Fruit fly (Drosophila melanogaster): ENCODE results near the gene CG5011.
A peak's percentile ranks its signal among the peaks of the same experiment; 100 is the strongest.

The CG5011 gene

dm6 chr2L:1202445-1202844, 2.0 kb downstream of the CG5011 start:
- TF ChIP-seq jim (GFP tag; optimal IDR thresholded peaks at IDR 0.05) (no peak), N (GFP tag; optimal IDR thresholded peaks at IDR 0.05) (no peak), Dfd (GFP tag; optimal IDR thresholded peaks at IDR 0.05) (no peak), lola (GFP tag; optimal IDR thresholded peaks at IDR 0.05) (no peak), fru (GFP tag; optimal IDR thresholded peaks at IDR 0.05) (no peak), Sp1 (GFP tag; optimal IDR thresholded peaks at IDR 0.05) (no peak), h (GFP tag; optimal IDR thresholded peaks at IDR 0.05) (no peak), OdsH (GFP tag; optimal IDR thresholded peaks at IDR 0.05) (no peak), pan (optimal IDR thresholded peaks at IDR 0.05) (no peak)

DNA sequence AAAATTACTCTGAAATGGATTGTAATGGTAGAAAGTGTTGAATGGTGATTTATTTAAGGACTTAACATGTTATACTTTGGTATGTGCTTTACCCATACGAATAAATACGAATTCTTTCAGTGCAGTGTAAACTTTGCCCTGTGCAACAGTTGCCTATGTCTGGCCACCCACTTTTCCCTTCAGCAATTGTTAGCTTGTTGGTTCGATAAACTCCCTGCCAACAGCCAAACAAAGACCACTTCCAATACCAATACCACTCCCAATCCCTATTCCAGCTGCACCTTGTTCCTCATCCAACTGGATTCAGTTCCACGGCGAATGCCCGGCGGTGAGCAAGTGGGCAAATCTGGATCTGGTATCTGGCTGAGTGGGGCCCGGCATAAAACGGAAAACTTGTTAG, 3.4 kb downstream of the CG5011 start, which contains the start of gene CG14342:
CG14342 (plus strand) TSS at position 301 of the 400 bp plus-strand sequence.
- TF ChIP-seq Hr78 (GFP tag; optimal IDR thresholded peaks at IDR 0.05) (no peak), Mio (GFP tag; optimal IDR thresholded peaks at IDR 0.05) (no peak), Dif (GFP tag; optimal IDR thresholded peaks at IDR 0.05; ENCODE audit: partially characterized antibody) (no peak), OdsH (GFP tag; optimal IDR thresholded peaks at IDR 0.05) (no peak), Myc (optimal IDR thresholded peaks at IDR 0.05) (no peak), sv (GFP tag; optimal IDR thresholded peaks at IDR 0.05) (no peak)

DNA sequence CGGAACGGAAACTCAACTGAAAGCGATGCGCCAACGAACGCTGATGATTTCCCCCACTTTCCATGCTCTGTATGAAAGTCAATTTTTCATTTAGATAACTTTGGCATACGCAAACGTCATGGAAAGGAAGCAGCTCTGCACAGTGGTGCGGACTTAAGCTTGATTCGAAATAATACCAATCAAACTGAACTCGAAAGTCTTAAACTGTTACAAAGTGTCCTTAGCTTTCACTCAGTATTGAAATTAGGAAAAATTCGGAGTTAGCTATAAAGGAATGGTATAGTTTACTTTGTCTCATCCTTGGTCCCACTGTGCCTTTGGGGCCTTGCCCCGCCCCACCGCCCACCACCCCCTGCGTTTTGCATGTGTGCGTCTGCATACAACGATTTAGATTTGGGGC, 7.0 kb downstream of the CG5011 start:
- TF ChIP-seq br (GFP tag; optimal IDR thresholded peaks at IDR 0.05): peak; percentile 10
- no peak for TF ChIP-seq psq (GFP tag; optimal IDR thresholded peaks at IDR 0.05)

dm6 chr2L:1211528-1211927, 11.1 kb downstream of the CG5011 start:
- TF ChIP-seq Myc (optimal IDR thresholded peaks at IDR 0.05) (peak; percentile 6), ey (GFP tag; optimal IDR thresholded peaks at IDR 0.05) (no peak)

- no peak for TF ChIP-seq N (GFP tag; optimal IDR thresholded peaks at IDR 0.05)
These were observed 13.1 kb downstream of the CG5011 start for dm6 chr2L:1213587-1213986.

DNA sequence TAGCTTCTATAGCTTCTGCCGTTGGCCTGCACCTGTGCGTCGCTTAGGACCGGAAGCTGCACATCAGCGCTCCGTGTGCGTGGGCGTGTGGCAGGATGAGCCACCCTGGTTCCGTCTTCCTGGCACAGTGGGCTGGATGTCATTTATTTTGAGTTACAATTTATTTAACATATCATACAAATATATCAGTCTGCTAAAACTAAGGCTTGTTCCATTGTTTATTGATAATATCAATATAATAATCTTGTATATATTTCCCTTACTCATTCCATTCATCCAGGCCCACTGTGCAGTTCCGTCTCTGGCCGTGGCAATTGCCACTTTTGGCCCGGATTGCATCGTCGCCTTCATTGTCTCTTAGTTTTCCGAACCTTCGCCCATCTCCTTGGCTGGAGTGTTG, 14.0 kb downstream of the CG5011 start:
- TF ChIP-seq lola (GFP tag; optimal IDR thresholded peaks at IDR 0.05) (no peak), Dfd (GFP tag; optimal IDR thresholded peaks at IDR 0.05) (no peak), Dif (GFP tag; optimal IDR thresholded peaks at IDR 0.05; ENCODE audit: partially characterized antibody) (no peak), CrebA (GFP tag; optimal IDR thresholded peaks at IDR 0.05; ENCODE audit: borderline replicate concordance) (no peak), br (GFP tag; optimal IDR thresholded peaks at IDR 0.05) (no peak), ey (GFP tag; optimal IDR thresholded peaks at IDR 0.05) (no peak), Hr78 (GFP tag; optimal IDR thresholded peaks at IDR 0.05) (no peak)

DNA sequence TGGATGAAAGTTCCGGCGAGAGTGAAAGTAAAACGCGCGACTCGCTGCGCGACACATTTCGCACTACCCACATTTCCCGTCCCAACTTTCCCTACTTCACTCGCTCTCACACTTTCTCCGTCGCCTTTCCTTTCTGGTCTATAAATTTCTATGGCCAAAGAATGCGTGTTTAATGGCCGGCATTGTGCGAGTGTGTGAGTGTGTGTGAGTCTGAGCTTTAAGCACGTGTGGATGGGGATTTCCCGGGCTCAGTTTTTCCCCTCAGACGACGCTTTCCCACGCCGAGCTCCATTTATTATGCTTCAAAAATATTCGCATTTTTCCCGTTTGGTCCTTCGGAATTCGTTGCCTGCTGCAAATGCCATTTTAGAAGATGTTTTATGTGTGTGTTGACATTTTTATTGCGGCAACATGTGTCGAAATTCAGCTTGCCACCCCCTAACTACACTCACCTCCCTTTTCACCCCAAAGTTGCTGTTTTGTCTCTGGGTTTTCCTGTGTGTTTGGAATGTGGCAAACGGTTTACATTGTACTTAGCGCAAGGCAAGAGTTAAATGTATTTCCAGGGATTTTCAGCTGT, 16.7 kb downstream of the CG5011 start:
- no peak for TF ChIP-seq Abd-B (GFP tag; optimal IDR thresholded peaks at IDR 0.05)
- TF ChIP-seq ey (GFP tag; optimal IDR thresholded peaks at IDR 0.05): no peak
- TF ChIP-seq rgr (GFP tag; optimal IDR thresholded peaks at IDR 0.05): no peak
- no peak for TF ChIP-seq sv (GFP tag; optimal IDR thresholded peaks at IDR 0.05)
- no peak for TF ChIP-seq CG32264 (GFP tag; optimal IDR thresholded peaks at IDR 0.05)
- no peak for TF ChIP-seq fru (GFP tag; optimal IDR thresholded peaks at IDR 0.05)
- TF ChIP-seq psq (GFP tag; optimal IDR thresholded peaks at IDR 0.05): no peak
- TF ChIP-seq Sp1 (GFP tag; optimal IDR thresholded peaks at IDR 0.05): no peak
- no peak for TF ChIP-seq br (GFP tag; optimal IDR thresholded peaks at IDR 0.05)
- no peak for TF ChIP-seq CrebA (GFP tag; optimal IDR thresholded peaks at IDR 0.05; ENCODE audit: borderline replicate concordance)
- no peak for TF ChIP-seq dsf (GFP tag; optimal IDR thresholded peaks at IDR 0.05; ENCODE audit: borderline replicate concordance)
- TF ChIP-seq Dif (GFP tag; optimal IDR thresholded peaks at IDR 0.05; ENCODE audit: partially characterized antibody): no peak
- no peak for TF ChIP-seq tai (GFP tag; optimal IDR thresholded peaks at IDR 0.05)
- TF ChIP-seq Hr83 (GFP tag; optimal IDR thresholded peaks at IDR 0.05; ENCODE audit: poor library complexity, severe bottlenecking): no peak
- no peak for TF ChIP-seq dmrt93B (GFP tag; optimal IDR thresholded peaks at IDR 0.05)
- no peak for TF ChIP-seq Dfd (GFP tag; optimal IDR thresholded peaks at IDR 0.05)
- no peak for TF ChIP-seq CG9705 (GFP tag; optimal IDR thresholded peaks at IDR 0.05)
